Worm (Caenorhabditis elegans) whole organism, L1 larva: ENCODE measurements around the gene cat-4.

Experiments used
- F16B12.6 ChIP-seq: fragments of 150-350 bp; optimal IDR thresholded peaks from 2 replicates; lab custom pipeline; 2014; ENCODE audit warnings: missing biosample characterization, missing genetic modification characterization
- Y116A8C.19 ChIP-seq: sonication (generic microtip); optimal IDR thresholded peaks from 2 replicates; lab custom pipeline; 2016; ENCODE audit warnings: missing compliant biosample characterization, missing genetic modification characterization, borderline replicate concordance
- aha-1 ChIP-seq: fragments of 150-350 bp; optimal IDR thresholded peaks from 2 replicates; lab custom pipeline; 2014; ENCODE audit warnings: missing biosample characterization, missing genetic modification characterization
- aly-2 ChIP-seq: fragments of 150-350 bp; optimal IDR thresholded peaks from 2 replicates; lab custom pipeline; 2014; ENCODE audit warnings: missing biosample characterization, missing genetic modification characterization
- blmp-1 ChIP-seq: fragments of 150-350 bp; optimal IDR thresholded peaks from 2 replicates; lab custom pipeline; 2014; ENCODE audit warnings: missing biosample characterization, missing genetic modification characterization
- ceh-63 ChIP-seq: fragments of 200-800 bp; sonication (Bioruptor generic); optimal IDR thresholded peaks from 2 replicates; lab custom pipeline; 2018; ENCODE audit warnings: mild to moderate bottlenecking, missing genetic modification characterization, missing compliant biosample characterization
- ceh-82 ChIP-seq, 3 experiments: fragments of 150-350 bp in 1 of 3; sonication (generic microtip) in 2 of 3; optimal IDR thresholded peaks; 2 replicates each; lab custom pipeline; 2014 to 2017; ENCODE audit warnings: missing biosample characterization in 3 of 3, missing genetic modification characterization in 3 of 3
- dsc-1 ChIP-seq: sonication (generic microtip); optimal IDR thresholded peaks from 2 replicates; lab custom pipeline; 2016; ENCODE audit warnings: mild to moderate bottlenecking, missing genetic modification characterization, missing compliant biosample characterization
- efl-1 ChIP-seq, 4 experiments: fragments of 150-350 bp; optimal IDR thresholded peaks in 3 of 4; peaks in 1 of 4; 1 replicate in 1 of 4; 2 replicates in 3 of 4; lab custom pipeline; 2014; ENCODE audit warnings: missing biosample characterization in 2 of 4, missing genetic modification characterization in 2 of 4, missing genetic modification reagents in 2 of 4
- efl-3 ChIP-seq: fragments of 200-800 bp; sonication (Bioruptor generic); optimal IDR thresholded peaks from 2 replicates; lab custom pipeline; 2018; ENCODE audit warnings: mild to moderate bottlenecking, missing genetic modification characterization, missing compliant biosample characterization
- egl-27 ChIP-seq, 2 experiments: fragments of 150-350 bp in 1 of 2; sonication (generic microtip); optimal IDR thresholded peaks; 3 replicates each; lab custom pipeline; 2017 to 2018; ENCODE audit warnings: missing biosample characterization in 2 of 2, missing genetic modification characterization in 2 of 2, missing genetic modification reagents in 2 of 2
- elt-2 ChIP-seq: sonication (generic microtip); optimal IDR thresholded peaks from 2 replicates; lab custom pipeline; 2016; ENCODE audit warnings: missing genetic modification characterization, mild to moderate bottlenecking, inconsistent platforms, missing compliant biosample characterization, missing genetic modification reagents
- elt-3 ChIP-seq, 6 experiments: fragments of 150-350 bp in 1 of 6; sonication (generic microtip); optimal IDR thresholded peaks; 2 replicates each; lab custom pipeline; 2017 to 2018; ENCODE audit warnings: missing biosample characterization in 6 of 6, missing genetic modification characterization in 6 of 6, inconsistent platforms in 1 of 6
- ets-5 ChIP-seq: fragments of 200-800 bp; sonication (Bioruptor generic); IDR thresholded peaks from 2 replicates; pipeline ENCODE4 v1.3.6; 2022; ENCODE audit warnings: missing genetic modification characterization, missing compliant biosample characterization
- fkh-10 ChIP-seq: sonication (generic microtip); optimal IDR thresholded peaks from 2 replicates; lab custom pipeline; 2017; ENCODE audit warnings: missing biosample characterization, missing genetic modification reagents, missing genetic modification characterization
- fkh-8 ChIP-seq: sonication (generic microtip); optimal IDR thresholded peaks from 2 replicates; lab custom pipeline; 2016; ENCODE audit warnings: mild to moderate bottlenecking, missing genetic modification characterization, missing compliant biosample characterization
- fos-1 ChIP-seq: fragments of 150-350 bp; optimal IDR thresholded peaks from 2 replicates; lab custom pipeline; 2014; ENCODE audit warnings: missing biosample characterization, missing genetic modification characterization
- grh-1 ChIP-seq: fragments of 200-800 bp; sonication (Bioruptor generic); IDR thresholded peaks from 2 replicates; pipeline ENCODE4 v1.3.6; 2022; ENCODE audit warnings: missing genetic modification reagents, missing genetic modification characterization, missing compliant biosample characterization
- hlh-17 ChIP-seq: fragments of 200-800 bp; sonication (Bioruptor generic); optimal IDR thresholded peaks from 2 replicates; lab custom pipeline; 2018; ENCODE audit warnings: missing genetic modification characterization, mild to moderate bottlenecking, missing compliant biosample characterization, moderate library complexity, borderline replicate concordance
- jun-1 ChIP-seq: fragments of 150-350 bp; optimal IDR thresholded peaks from 2 replicates; lab custom pipeline; 2014; ENCODE audit warnings: missing biosample characterization, missing genetic modification reagents, missing genetic modification characterization
- lin-35 ChIP-seq, 2 experiments: fragments of 150-350 bp; optimal IDR thresholded peaks; 2 replicates each; lab custom pipeline; 2014; ENCODE audit warnings: missing biosample characterization in 2 of 2, missing genetic modification characterization in 2 of 2, missing genetic modification reagents in 2 of 2
- mdl-1 ChIP-seq, 2 experiments: fragments of 150-350 bp; optimal IDR thresholded peaks; 2 replicates each; lab custom pipeline; 2014 to 2017; ENCODE audit warnings: missing biosample characterization in 2 of 2, missing genetic modification characterization in 2 of 2, inconsistent platforms in 1 of 2
- mef-2 ChIP-seq: fragments of 150-350 bp; optimal IDR thresholded peaks from 2 replicates; lab custom pipeline; 2014; ENCODE audit warnings: missing biosample characterization, missing genetic modification characterization
- nhr-11 ChIP-seq: fragments of 150-350 bp; optimal IDR thresholded peaks from 2 replicates; lab custom pipeline; 2014; ENCODE audit warnings: missing biosample characterization, missing genetic modification characterization
- nhr-12 ChIP-seq: sonication (generic microtip); optimal IDR thresholded peaks from 2 replicates; lab custom pipeline; 2017; ENCODE audit warnings: missing biosample characterization, missing genetic modification characterization
- nhr-19 ChIP-seq: fragments of 200-800 bp; sonication (Bioruptor generic); conservative IDR thresholded peaks from 2 replicates; pipeline ENCODE4 v1.3.6; 2022; ENCODE audit warnings: missing genetic modification characterization, missing compliant biosample characterization
- nhr-20 ChIP-seq: sonication (generic microtip); optimal IDR thresholded peaks from 2 replicates; lab custom pipeline; 2016; ENCODE audit warnings: mild to moderate bottlenecking, missing genetic modification characterization, missing compliant biosample characterization
- nhr-28 ChIP-seq: fragments of 150-350 bp; optimal IDR thresholded peaks from 2 replicates; lab custom pipeline; 2014; ENCODE audit warnings: missing biosample characterization, missing genetic modification characterization
- nhr-47 ChIP-seq: sonication (generic microtip); optimal IDR thresholded peaks from 2 replicates; lab custom pipeline; 2016; ENCODE audit warnings: mild to moderate bottlenecking, missing genetic modification characterization, moderate library complexity, missing compliant biosample characterization
- nhr-77 ChIP-seq: fragments of 150-350 bp; optimal IDR thresholded peaks from 2 replicates; lab custom pipeline; 2014; ENCODE audit warnings: missing biosample characterization, missing genetic modification characterization
- nhr-84 ChIP-seq: sonication (generic microtip); optimal IDR thresholded peaks from 2 replicates; lab custom pipeline; 2017; ENCODE audit warnings: missing biosample characterization, missing genetic modification characterization
- nhr-85 ChIP-seq: sonication (generic microtip); peaks from one replicate; lab custom pipeline; 2016; ENCODE audit warnings: missing genetic modification characterization, inconsistent platforms, missing compliant biosample characterization
- nhr-90 ChIP-seq: sonication (generic microtip); optimal IDR thresholded peaks from 2 replicates; lab custom pipeline; 2016; ENCODE audit warnings: mild to moderate bottlenecking, missing genetic modification characterization, missing compliant biosample characterization; ENCODE audit not compliant: poor library complexity
- snpc-4 ChIP-seq: fragments of 150-350 bp; optimal IDR thresholded peaks from 2 replicates; lab custom pipeline; 2014; ENCODE audit warnings: missing biosample characterization, missing genetic modification characterization
- snu-23 ChIP-seq: sonication (generic microtip); optimal IDR thresholded peaks from 2 replicates; lab custom pipeline; 2016; ENCODE audit warnings: missing genetic modification characterization, missing compliant biosample characterization
- sox-4 ChIP-seq: sonication (generic microtip); optimal IDR thresholded peaks from 2 replicates; lab custom pipeline; 2016; ENCODE audit warnings: missing genetic modification characterization, missing compliant biosample characterization
- tbx-2 ChIP-seq: sonication (generic microtip); optimal IDR thresholded peaks from 2 replicates; lab custom pipeline; 2016; ENCODE audit warnings: missing genetic modification characterization, missing compliant biosample characterization
- tlp-1 ChIP-seq: fragments of 150-350 bp; optimal IDR thresholded peaks from 2 replicates; lab custom pipeline; 2014; ENCODE audit warnings: missing biosample characterization, missing genetic modification characterization
- unc-86 ChIP-seq: sonication (generic microtip); optimal IDR thresholded peaks from 2 replicates; lab custom pipeline; 2016; ENCODE audit warnings: missing genetic modification characterization, missing compliant biosample characterization
- unc-98 ChIP-seq: fragments of 200-800 bp; sonication (Bioruptor generic); IDR thresholded peaks from 2 replicates; pipeline ENCODE4 v1.3.6; 2022; ENCODE audit warnings: missing genetic modification characterization, missing compliant biosample characterization
- ztf-11 ChIP-seq, 2 experiments: sonication (generic microtip); optimal IDR thresholded peaks; 2 replicates each; lab custom pipeline; 2016 to 2017; ENCODE audit warnings: missing genetic modification characterization in 2 of 2, missing biosample characterization in 1 of 2, missing compliant biosample characterization in 1 of 2
- ztf-4 ChIP-seq: fragments of 150-350 bp; optimal IDR thresholded peaks from 2 replicates; lab custom pipeline; 2014; ENCODE audit warnings: missing biosample characterization, missing genetic modification characterization

Gene cat-4

DNA sequence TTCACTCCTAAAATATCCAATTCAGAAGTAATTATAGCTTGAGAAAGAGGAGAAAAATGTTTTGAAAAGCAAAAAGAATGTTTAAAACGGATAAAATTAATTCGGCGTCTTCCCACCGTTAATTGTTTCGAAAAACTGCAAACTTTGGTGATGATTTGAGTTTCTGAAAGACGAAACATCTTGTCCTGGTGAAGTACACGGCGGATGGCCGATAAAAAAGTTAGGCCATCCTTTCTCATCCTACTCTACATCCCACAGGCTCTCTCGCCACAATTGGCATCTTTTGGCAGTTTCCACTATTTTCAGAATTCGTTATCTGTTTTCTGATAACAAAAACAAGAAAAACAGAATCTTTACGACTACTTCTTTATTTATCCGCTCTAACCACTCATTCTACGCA is 38.8 kb upstream of the cat-4 start, which contains the start of the genes C35A5.8 and hda-11 (continued):
- peak; percentile 59 for TF ChIP-seq grh-1 (GFP tag; lab: Robert Waterston, UW)
- peak; percentile 88 for TF ChIP-seq dsc-1 (tag; lab: Kevin White, UChicago)
- TF ChIP-seq snpc-4 (tag; lab: Kevin White, UChicago) = peak; percentile 58
- no peak for TF ChIP-seq egl-27 (tag; optimal IDR thresholded peaks at IDR 0.05; lab: Kevin White, UChicago)
- TF ChIP-seq mef-2 (tag; lab: Kevin White, UChicago) = no peak
- peak; percentile 34 for TF ChIP-seq ztf-4 (tag; lab: Kevin White, UChicago)
- no peak for TF ChIP-seq tlp-1 (tag; lab: Kevin White, UChicago)
- TF ChIP-seq hlh-17 (GFP tag; lab: Kevin White, UChicago) = no peak
- peak; percentile 91 for TF ChIP-seq nhr-47 (tag; lab: Kevin White, UChicago)
- TF ChIP-seq nhr-11 (tag; lab: Kevin White, UChicago) = no peak
- TF ChIP-seq nhr-19 (GFP tag; lab: Robert Waterston, UW) = peak; percentile 82
- TF ChIP-seq ceh-63 (GFP tag; lab: Kevin White, UChicago) = peak; percentile 59
- peak; percentile 41 for TF ChIP-seq efl-3 (GFP tag; lab: Kevin White, UChicago)
- TF ChIP-seq elt-2 (tag; lab: Kevin White, UChicago) = peak; percentile 79
- TF ChIP-seq nhr-77 (tag; lab: Kevin White, UChicago) = no peak
- TF ChIP-seq elt-3 (tag; optimal IDR thresholded peaks at IDR 0.05; lab: Kevin White, UChicago) = peak in 1 of 6 experiments; percentile 22
- peak; percentile 79 for TF ChIP-seq unc-98
- TF ChIP-seq nhr-12 (tag; lab: Kevin White, UChicago) = no peak
- peak; percentile 89 for TF ChIP-seq tbx-2 (tag; lab: Kevin White, UChicago)
- TF ChIP-seq snu-23 (GFP tag; lab: Kevin White, UChicago) = peak; percentile 86
- TF ChIP-seq aha-1 (tag; lab: Kevin White, UChicago) = no peak
- TF ChIP-seq fkh-10 (GFP tag; lab: Kevin White, UChicago) = no peak
- TF ChIP-seq nhr-20 = peak; percentile 82
- TF ChIP-seq sox-4 (tag; lab: Kevin White, UChicago) = peak; percentile 89
- no peak for TF ChIP-seq nhr-84 (tag; lab: Kevin White, UChicago)
- peak; percentile 46 for TF ChIP-seq blmp-1 (tag; lab: Kevin White, UChicago)
- peak; percentile 92 for TF ChIP-seq nhr-85 (tag; lab: Kevin White, UChicago)
- TF ChIP-seq mdl-1 (tag; optimal IDR thresholded peaks at IDR 0.05; lab: Kevin White, UChicago) = peak in 1 of 2 experiments; percentile 24
- TF ChIP-seq aly-2 (tag; lab: Kevin White, UChicago) = no peak
- TF ChIP-seq unc-86 (tag; lab: Kevin White, UChicago) = peak; percentile 59
- TF ChIP-seq ztf-11 (tag; optimal IDR thresholded peaks at IDR 0.05; lab: Kevin White, UChicago) = peak in 1 of 2 experiments; percentile 94
- no peak for TF ChIP-seq ets-5
- peak; percentile 66 for TF ChIP-seq fkh-8 (tag; lab: Kevin White, UChicago)
- TF ChIP-seq Y116A8C.19 = peak; percentile 65
- no peak for TF ChIP-seq F16B12.6
- TF ChIP-seq fos-1 (tag; lab: Kevin White, UChicago) = peak; percentile 20
- TF ChIP-seq ceh-82 (tag; optimal IDR thresholded peaks at IDR 0.05; lab: Kevin White, UChicago) = peak; percentile 46 to 59 (median 51)
- peak; percentile 71 to 74 for TF ChIP-seq lin-35 (GFP tag; optimal IDR thresholded peaks at IDR 0.05; lab: Kevin White, UChicago)
- no peak for TF ChIP-seq jun-1 (tag; lab: Kevin White, UChicago)
- TF ChIP-seq nhr-28 = no peak

DNA sequence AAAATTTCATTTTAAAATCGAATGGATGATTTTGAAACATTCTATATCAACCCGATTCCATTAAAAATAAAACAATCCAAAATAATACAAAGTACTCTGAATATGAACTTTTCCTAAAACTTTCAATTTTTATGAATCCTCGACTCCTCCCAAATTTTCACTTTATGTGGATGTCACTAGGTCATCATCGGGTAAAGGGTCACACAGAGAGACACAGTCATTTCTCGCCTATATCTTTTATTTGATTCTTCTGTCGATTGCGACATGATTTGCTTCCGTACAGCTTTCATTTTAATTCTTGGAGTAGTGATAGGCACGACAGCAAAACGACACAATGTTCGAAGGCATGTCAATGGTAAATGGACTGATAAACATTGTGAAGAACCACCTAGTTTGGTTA is 36.2 kb upstream of the cat-4 start, which contains the start of gene F25D1.3:
Gene F25D1.3 (plus strand): TSS at position 225 of the 400 bp plus-strand sequence.
- TF ChIP-seq ztf-11 (tag; optimal IDR thresholded peaks at IDR 0.05; lab: Kevin White, UChicago) (no peak), efl-1 (optimal IDR thresholded peaks at IDR 0.05; lab: Kevin White, UChicago) (no peak), efl-1 (GFP tag; optimal IDR thresholded peaks at IDR 0.05 in 1 of 2; lab: Kevin White, UChicago) (no peak), blmp-1 (tag; lab: Kevin White, UChicago) (peak; percentile 96), Y116A8C.19 (no peak), nhr-90 (tag; lab: Kevin White, UChicago) (no peak), nhr-84 (tag; lab: Kevin White, UChicago) (no peak), snpc-4 (tag; lab: Kevin White, UChicago) (no peak)
- TF ChIP-seq, all 84 proteins: peak for 1
